Fruit fly (Drosophila melanogaster): ENCODE results near the gene CG7542.

The CG7542 gene

DNA sequence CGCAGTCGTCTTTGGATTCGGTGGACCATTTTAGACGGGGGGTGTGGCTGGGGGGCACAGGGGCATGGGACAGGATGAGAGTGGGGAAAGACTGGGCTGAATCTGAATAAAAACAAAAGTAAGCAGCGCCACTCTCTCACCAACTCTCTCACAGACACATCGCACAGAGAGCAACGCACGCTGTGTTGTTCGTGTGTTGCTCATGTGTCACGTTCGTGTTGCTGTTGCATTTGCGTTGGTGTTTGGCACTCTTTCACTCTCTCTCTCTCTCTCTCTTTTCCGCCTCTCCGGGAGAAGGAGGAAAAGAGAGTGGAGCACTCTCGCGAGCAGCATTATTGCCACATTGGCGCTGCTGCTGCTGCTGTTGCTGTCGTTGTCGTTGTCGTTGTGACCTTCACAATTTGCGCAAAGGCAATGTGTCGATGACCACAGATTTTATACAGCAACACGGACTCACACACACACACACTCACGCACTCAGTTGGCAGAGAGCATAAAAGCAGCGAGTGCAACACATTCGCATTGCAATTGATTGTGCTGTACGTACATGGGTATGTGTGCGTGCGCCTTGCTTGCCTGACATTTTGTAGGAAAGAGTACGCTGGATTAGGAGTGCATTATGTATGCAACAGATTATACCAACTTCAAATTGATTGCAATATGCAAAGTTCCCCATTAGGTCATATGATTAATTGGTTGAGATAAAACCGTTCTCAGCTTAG, 14.1 kb downstream of the CG7542 start (continued):
- TF ChIP-seq CHES-1-like (GFP tag; optimal IDR thresholded peaks at IDR 0.05) = no peak
- TF ChIP-seq Bgb (GFP tag; IDR thresholded peaks at IDR 0.05; ENCODE audit: partially characterized antibody) = 0 out of 2 replicates have a peak, but pooled peaks have one; percentile 5
- peak; percentile 11 for TF ChIP-seq CG17385 (GFP tag; optimal IDR thresholded peaks at IDR 0.05)
- no peak for TF ChIP-seq gsb-n (tag; optimal IDR thresholded peaks at IDR 0.05)
- TF ChIP-seq vvl (GFP tag; IDR thresholded peaks at IDR 0.05) = 0 out of 2 replicates have a peak, but pooled peaks have one; percentile 19
- peak; percentile 66 for TF ChIP-seq nom (GFP tag; optimal IDR thresholded peaks at IDR 0.05)
- TF ChIP-seq Trl (optimal IDR thresholded peaks at IDR 0.05) = peak; percentile 88 to 94
- no peak for TF ChIP-seq Trl (GFP tag; optimal IDR thresholded peaks at IDR 0.05)
- TF ChIP-seq hb (GFP tag; IDR thresholded peaks at IDR 0.05; ENCODE audit: partially characterized antibody) = no peak
- TF ChIP-seq Deaf1 (tag; optimal IDR thresholded peaks at IDR 0.05) = peak; percentile 56
- 0 out of 3 replicates have a peak, but pooled peaks have one; percentile 46 for TF ChIP-seq CG6175 (GFP tag; IDR thresholded peaks at IDR 0.05)
- TF ChIP-seq sens (GFP tag) = peak; percentile 59
- TF ChIP-seq corto (GFP tag; optimal IDR thresholded peaks at IDR 0.05) = peak; percentile 34
- peak; percentile 52 for TF ChIP-seq hbn (GFP tag; IDR thresholded peaks at IDR 0.05; ENCODE audit: partially characterized antibody)
- peak; percentile 93 for TF ChIP-seq CG8478 (optimal IDR thresholded peaks at IDR 0.05)
- no peak for TF ChIP-seq pan (optimal IDR thresholded peaks at IDR 0.05)
- peak in 1 of 2 experiments; percentile 23 for TF ChIP-seq pan (GFP tag; optimal IDR thresholded peaks at IDR 0.05 in 1 of 2, IDR thresholded peaks at IDR 0.05 in 1 of 2)
- TF ChIP-seq CG6765 (GFP tag; optimal IDR thresholded peaks at IDR 0.05) = no peak
- peak; percentile 5 for TF ChIP-seq twi (tag; optimal IDR thresholded peaks at IDR 0.05)
- TF ChIP-seq zf30C (GFP tag; optimal IDR thresholded peaks at IDR 0.05) = no peak
- TF ChIP-seq Dll (GFP tag; IDR thresholded peaks at IDR 0.05; ENCODE audit: partially characterized antibody) = peak; percentile 59; the same call in 2 of the 4 replicates
- peak; percentile 32 for TF ChIP-seq CG15479 (GFP tag; optimal IDR thresholded peaks at IDR 0.05)
- TF ChIP-seq Drgx (GFP tag; IDR thresholded peaks at IDR 0.05) = peak; percentile 47
- TF ChIP-seq CG7786 (GFP tag; optimal IDR thresholded peaks at IDR 0.05) = no peak
- TF ChIP-seq CG3163 (GFP tag; optimal IDR thresholded peaks at IDR 0.05) = peak; percentile 25
- TF ChIP-seq CG12769 (tag; optimal IDR thresholded peaks at IDR 0.05) = peak; percentile 49
- peak; percentile 49; the same call in 1 of the 2 replicates for TF ChIP-seq Adf1 (GFP tag; IDR thresholded peaks at IDR 0.05)
- TF ChIP-seq Camta (GFP tag; optimal IDR thresholded peaks at IDR 0.05) = no peak
- peak; percentile 19 for TF ChIP-seq CG13287 (GFP tag; IDR thresholded peaks at IDR 0.05; ENCODE audit: partially characterized antibody)
- TF ChIP-seq Blimp-1 (GFP tag; optimal IDR thresholded peaks at IDR 0.05) = peak; percentile 7
- peak; percentile 32; the same call in 1 of the 3 replicates for TF ChIP-seq CG16813 (GFP tag; IDR thresholded peaks at IDR 0.05; ENCODE audit: partially characterized antibody)
- TF ChIP-seq CG1602 (GFP tag; optimal IDR thresholded peaks at IDR 0.05) = no peak
- no peak for TF ChIP-seq zfh1 (GFP tag; IDR thresholded peaks at IDR 0.05)
- TF ChIP-seq Eip74EF (GFP tag; optimal IDR thresholded peaks at IDR 0.05) = peak; percentile 46 to 80
- TF ChIP-seq sna (GFP tag; IDR thresholded peaks at IDR 0.05; ENCODE audit: partially characterized antibody) = peak; percentile 68
- peak; percentile 81 for TF ChIP-seq crol (GFP tag; IDR thresholded peaks at IDR 0.05)
- peak; percentile 29; the same call in 1 of the 3 replicates for TF ChIP-seq Aef1 (GFP tag; IDR thresholded peaks at IDR 0.05)

DNA sequence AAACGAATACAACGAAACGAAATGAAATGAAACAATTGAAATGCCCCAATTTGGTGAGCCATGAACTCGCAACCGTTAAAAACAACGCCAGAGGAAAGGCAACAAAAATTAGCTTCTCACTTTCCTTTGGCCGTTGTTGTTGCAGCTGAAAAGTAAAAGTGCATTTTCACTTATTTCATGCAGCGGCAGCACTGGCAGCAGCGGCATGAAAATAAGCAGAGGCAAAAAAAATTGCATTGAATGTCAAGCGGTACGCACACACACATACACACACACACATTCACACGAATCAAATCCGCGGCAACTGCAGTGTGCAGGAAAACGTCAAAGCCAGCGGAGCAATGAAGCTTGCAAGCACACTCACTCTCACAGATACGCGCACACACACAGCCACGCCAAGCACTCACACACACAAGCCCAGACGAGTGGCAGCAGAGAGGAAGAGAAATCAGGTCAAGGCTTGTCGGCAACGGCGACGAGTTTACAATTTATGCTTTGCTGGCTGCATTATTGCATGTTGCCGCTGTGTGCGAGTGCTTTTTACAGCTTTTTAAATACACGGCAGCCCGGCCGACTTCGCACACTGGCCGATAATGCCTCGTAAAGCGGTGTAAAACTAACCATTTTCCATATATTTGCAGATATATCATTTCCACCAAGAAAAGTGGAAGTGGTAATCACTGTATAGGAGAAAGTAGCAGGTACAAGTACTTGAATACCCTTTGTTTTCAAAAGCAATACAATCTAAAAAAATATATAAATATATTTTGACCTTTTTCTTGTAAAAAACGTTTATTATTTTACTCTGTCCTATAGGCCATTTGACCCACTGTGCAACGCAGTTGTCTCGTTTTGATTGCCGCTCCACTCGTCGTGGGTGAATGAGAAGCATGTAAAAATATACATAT, 17.0 kb downstream of the CG7542 start:
- TF ChIP-seq Opbp (GFP tag; IDR thresholded peaks at IDR 0.05; ENCODE audit: partially characterized antibody) (no peak), Hr39 (optimal IDR thresholded peaks at IDR 0.05) (no peak), danr (GFP tag; IDR thresholded peaks at IDR 0.05) (peak; percentile 53; the same call in 1 of the 2 replicates), CG1647 (GFP tag; optimal IDR thresholded peaks at IDR 0.05) (no peak), CG7745 (tag; optimal IDR thresholded peaks at IDR 0.05) (no peak), CG30403 (GFP tag; optimal IDR thresholded peaks at IDR 0.05) (peak; percentile 73), CG14710 (tag; optimal IDR thresholded peaks at IDR 0.05) (peak; percentile 56), Max (GFP tag; optimal IDR thresholded peaks at IDR 0.05) (peak; percentile 57), cad (GFP tag; optimal IDR thresholded peaks at IDR 0.05) (no peak), kni (GFP tag; optimal IDR thresholded peaks at IDR 0.05) (peak; percentile 20), pfk (GFP tag; optimal IDR thresholded peaks at IDR 0.05) (no peak), ATbp (GFP tag; optimal IDR thresholded peaks at IDR 0.05) (peak; percentile 93)

Measured in whole organism, embryonic.